Worm (Caenorhabditis elegans) whole organism, midembryonic: Measurements from ENCODE around the gene F48G7.7.

Experiments
- T22C8.4 ChIP-seq: fragments of 200-800 bp; sonication (Bioruptor generic); IDR thresholded peaks from 2 replicates; pipeline ENCODE4 v1.3.6; 2022; ENCODE audit warnings: missing genetic modification characterization, missing compliant biosample characterization
- cog-1 ChIP-seq: sonication (generic microtip); optimal IDR thresholded peaks from 2 replicates; lab custom pipeline; 2016; ENCODE audit warnings: missing genetic modification characterization, missing compliant biosample characterization
- flt-1 ChIP-seq: fragments of 200-800 bp; sonication (Bioruptor generic); IDR thresholded peaks from 2 replicates; pipeline ENCODE4 v1.3.6; 2022; ENCODE audit warnings: missing genetic modification characterization, missing compliant biosample characterization
- klf-2 ChIP-seq: fragments of 200-800 bp; sonication (Bioruptor generic); conservative IDR thresholded peaks from 2 replicates; pipeline ENCODE4 v1.3.6; 2022; ENCODE audit warnings: missing genetic modification reagents, missing genetic modification characterization, missing compliant biosample characterization
- med-1 ChIP-seq: sonication (generic microtip); optimal IDR thresholded peaks from 2 replicates; lab custom pipeline; 2017; ENCODE audit warnings: missing genetic modification characterization, mild to moderate bottlenecking, missing compliant biosample characterization, antibody characterized with exemption, missing genetic modification reagents; ENCODE audit not compliant: insufficient read depth
- ref-1 ChIP-seq: fragments of 200-800 bp; sonication (Bioruptor generic); conservative IDR thresholded peaks from 2 replicates; pipeline ENCODE4 v1.3.6; 2022; ENCODE audit warnings: missing genetic modification reagents, missing genetic modification characterization, missing compliant biosample characterization
- tab-1 ChIP-seq: fragments of 200-800 bp; sonication (Bioruptor generic); IDR thresholded peaks from 2 replicates; pipeline ENCODE4 v1.3.6; 2022; ENCODE audit warnings: missing genetic modification characterization, missing compliant biosample characterization
- ztf-23 ChIP-seq: fragments of 200-800 bp; sonication (Bioruptor generic); IDR thresholded peaks from 2 replicates; pipeline ENCODE4 v1.3.6; 2022; ENCODE audit warnings: missing genetic modification reagents, missing genetic modification characterization, missing compliant biosample characterization
- ztf-29 ChIP-seq: fragments of 200-800 bp; sonication (Bioruptor generic); IDR thresholded peaks from 2 replicates; pipeline ENCODE4 v1.3.6; 2022; ENCODE audit warnings: missing genetic modification reagents, missing genetic modification characterization, missing compliant biosample characterization

F48G7.7 gene

ce11 chrV:652940-653339 is 26.7 kb upstream of the F48G7.7 start, which contains the start of gene srj-5:
Gene srj-5 (minus strand): TSS chrV:653040.
- TF ChIP-seq klf-2 (GFP tag; lab: Robert Waterston, UW) (no peak), cog-1 (tag; lab: Kevin White, UChicago) (no peak), flt-1 (GFP tag; lab: Robert Waterston, UW) (no peak), ztf-23 (GFP tag; lab: Robert Waterston, UW) (no peak), ztf-29 (GFP tag; lab: Robert Waterston, UW) (no peak), med-1 (GFP tag; lab: Kevin White, UChicago) (no peak), tab-1 (GFP tag; lab: Robert Waterston, UW) (no peak), ref-1 (no peak), T22C8.4 (GFP tag; lab: Robert Waterston, UW) (no peak)

DNA sequence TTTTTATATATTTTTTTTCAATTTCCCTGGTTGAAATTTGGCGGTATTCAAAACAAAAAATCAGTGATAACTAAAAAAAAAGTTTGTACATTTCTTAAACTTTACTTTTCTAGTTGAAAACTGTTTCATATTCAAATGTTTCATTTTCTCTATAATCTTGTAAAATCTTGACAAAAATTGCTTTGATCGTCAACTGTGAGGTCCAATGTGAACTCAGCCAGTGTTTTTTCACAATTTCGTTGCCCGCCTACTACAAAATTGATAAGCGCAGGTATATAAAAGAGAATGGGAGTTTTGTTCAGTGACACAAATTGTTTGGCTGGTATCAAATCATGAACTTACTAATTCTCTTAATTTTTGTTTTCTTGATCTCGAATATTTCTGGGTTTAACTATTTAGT is 20.7 kb upstream of the F48G7.7 start, which contains the start of gene ugt-42:
ugt-42 (plus strand) TSS at position 301 of the 400 bp plus-strand sequence.
- no peak for TF ChIP-seq T22C8.4 (GFP tag; lab: Robert Waterston, UW)
- TF ChIP-seq ztf-23 (GFP tag; lab: Robert Waterston, UW), result no peak
- TF ChIP-seq ref-1, result no peak
- TF ChIP-seq tab-1 (GFP tag; lab: Robert Waterston, UW), result no peak
- no peak for TF ChIP-seq med-1 (GFP tag; lab: Kevin White, UChicago)

DNA sequence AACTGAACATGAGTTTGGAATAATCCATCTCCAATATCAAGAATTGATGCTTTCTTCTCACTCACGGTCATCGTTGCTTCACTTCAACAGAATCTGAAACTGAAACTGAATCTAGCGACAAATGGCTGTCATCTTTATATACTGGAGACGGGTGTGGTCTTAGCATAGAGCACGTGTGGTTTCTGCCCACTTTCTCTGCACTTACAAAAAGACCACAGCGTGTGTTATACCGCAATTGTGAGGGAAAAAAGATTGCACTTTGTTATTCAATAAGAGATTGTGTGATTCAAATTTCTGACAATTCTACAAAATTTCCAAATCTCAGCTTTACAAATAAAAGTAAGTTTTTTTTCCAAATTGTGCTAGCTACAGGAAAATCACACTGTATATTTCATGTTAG is 19.9 kb upstream of the F48G7.7 start, which contains the start of gene F48G7.12:
F48G7.12 (minus strand) TSS at position 101 of the 400 bp plus-strand sequence.
- TF ChIP-seq tab-1 (GFP tag; lab: Robert Waterston, UW) (no peak), ztf-29 (GFP tag; lab: Robert Waterston, UW) (no peak)

DNA sequence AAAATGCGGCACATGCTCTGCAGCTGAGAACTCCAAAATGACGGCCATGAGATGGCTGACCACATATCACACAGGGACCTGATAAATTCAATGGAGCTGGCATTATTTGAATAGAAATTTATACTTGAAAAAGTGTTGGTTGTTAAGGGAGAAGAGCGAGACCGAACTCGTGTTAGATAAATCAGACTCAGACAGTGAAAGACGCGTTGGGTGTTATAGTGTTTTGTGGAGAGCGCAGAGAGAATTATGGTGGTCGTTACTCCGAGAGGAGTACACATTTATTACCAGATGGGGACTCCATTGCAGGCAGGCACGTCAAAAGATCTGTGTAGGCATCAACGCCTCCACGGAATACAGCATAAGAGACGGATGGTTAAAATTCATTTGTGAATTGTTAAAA is 16.5 kb upstream of the F48G7.7 start, which contains the start of gene nhr-190:
nhr-190 (minus strand) TSS at position 175 of the 400 bp plus-strand sequence.
- TF ChIP-seq ztf-23 (GFP tag; lab: Robert Waterston, UW) (no peak), tab-1 (GFP tag; lab: Robert Waterston, UW) (no peak), flt-1 (GFP tag; lab: Robert Waterston, UW) (no peak), med-1 (GFP tag; lab: Kevin White, UChicago) (no peak), T22C8.4 (GFP tag; lab: Robert Waterston, UW) (no peak), ztf-29 (GFP tag; lab: Robert Waterston, UW) (no peak), cog-1 (tag; lab: Kevin White, UChicago) (no peak), ref-1 (no peak), klf-2 (GFP tag; lab: Robert Waterston, UW) (no peak)

- TF ChIP-seq klf-2 (GFP tag; lab: Robert Waterston, UW) (no peak), T22C8.4 (GFP tag; lab: Robert Waterston, UW) (no peak), med-1 (GFP tag; lab: Kevin White, UChicago) (no peak), tab-1 (GFP tag; lab: Robert Waterston, UW) (no peak)
These were observed 12.1 kb upstream of the F48G7.7 start, which contains the start of gene srj-37 for ce11 chrV:638328-638727. Gene srj-37 (plus strand): TSS chrV:638628.

DNA sequence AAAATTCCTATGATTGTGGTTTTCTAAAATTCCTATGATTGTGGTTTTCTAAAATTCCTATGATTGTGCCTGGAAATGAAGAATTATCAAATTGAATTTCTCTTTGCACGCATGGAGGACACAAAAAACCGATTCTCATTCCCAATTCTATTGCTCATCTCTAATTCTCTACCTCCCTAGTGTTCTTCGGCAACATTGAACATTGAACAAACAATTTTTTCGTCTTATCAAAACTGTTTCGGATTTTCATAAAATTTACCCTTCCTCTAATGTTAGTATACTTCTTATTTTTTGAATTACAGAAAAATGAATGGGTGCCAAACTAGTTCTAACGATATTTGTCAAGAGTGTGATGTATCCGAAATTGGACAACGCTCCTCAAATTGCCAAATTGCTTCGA is 10.1 kb upstream of the F48G7.7 start, which contains the start of gene pals-31:
pals-31 (plus strand) TSS at position 301 of the 400 bp plus-strand sequence.
- no peak for TF ChIP-seq ztf-29 (GFP tag; lab: Robert Waterston, UW)
- no peak for TF ChIP-seq med-1 (GFP tag; lab: Kevin White, UChicago)
- TF ChIP-seq flt-1 (GFP tag; lab: Robert Waterston, UW), result no peak
- no peak for TF ChIP-seq klf-2 (GFP tag; lab: Robert Waterston, UW)
- no peak for TF ChIP-seq tab-1 (GFP tag; lab: Robert Waterston, UW)
- no peak for TF ChIP-seq ref-1
- no peak for TF ChIP-seq cog-1 (tag; lab: Kevin White, UChicago)
- TF ChIP-seq ztf-23 (GFP tag; lab: Robert Waterston, UW), result no peak
- TF ChIP-seq T22C8.4 (GFP tag; lab: Robert Waterston, UW), result no peak

- no peak for TF ChIP-seq ztf-23 (GFP tag; lab: Robert Waterston, UW)
- TF ChIP-seq flt-1 (GFP tag; lab: Robert Waterston, UW), result no peak
- TF ChIP-seq T22C8.4 (GFP tag; lab: Robert Waterston, UW), result no peak
These were observed 9.4 kb upstream of the F48G7.7 start for ce11 chrV:635630-636029.

ce11 chrV:634855-635254 is 8.6 kb upstream of the F48G7.7 start, which contains the start of gene F48G7.10:
Gene F48G7.10 (minus strand): TSS chrV:634955.
- TF ChIP-seq cog-1 (tag; lab: Kevin White, UChicago) (no peak), tab-1 (GFP tag; lab: Robert Waterston, UW) (no peak), ztf-23 (GFP tag; lab: Robert Waterston, UW) (no peak), med-1 (GFP tag; lab: Kevin White, UChicago) (no peak), klf-2 (GFP tag; lab: Robert Waterston, UW) (no peak), T22C8.4 (GFP tag; lab: Robert Waterston, UW) (no peak), flt-1 (GFP tag; lab: Robert Waterston, UW) (no peak), ref-1 (no peak), ztf-29 (GFP tag; lab: Robert Waterston, UW) (no peak)

- no peak for TF ChIP-seq klf-2 (GFP tag; lab: Robert Waterston, UW)
- TF ChIP-seq ztf-23 (GFP tag; lab: Robert Waterston, UW), result no peak
- TF ChIP-seq ztf-29 (GFP tag; lab: Robert Waterston, UW), result no peak
- no peak for TF ChIP-seq tab-1 (GFP tag; lab: Robert Waterston, UW)
- no peak for TF ChIP-seq cog-1 (tag; lab: Kevin White, UChicago)
- no peak for TF ChIP-seq T22C8.4 (GFP tag; lab: Robert Waterston, UW)
- TF ChIP-seq ref-1, result no peak
- no peak for TF ChIP-seq med-1 (GFP tag; lab: Kevin White, UChicago)
- no peak for TF ChIP-seq flt-1 (GFP tag; lab: Robert Waterston, UW)
These were observed 5.6 kb upstream of the F48G7.7 start for ce11 chrV:631832-632231.

- TF ChIP-seq flt-1 (GFP tag; lab: Robert Waterston, UW), result no peak
- TF ChIP-seq tab-1 (GFP tag; lab: Robert Waterston, UW), result no peak
- TF ChIP-seq T22C8.4 (GFP tag; lab: Robert Waterston, UW), result no peak
- no peak for TF ChIP-seq ref-1
- TF ChIP-seq med-1 (GFP tag; lab: Kevin White, UChicago), result no peak
- TF ChIP-seq ztf-23 (GFP tag; lab: Robert Waterston, UW), result no peak
- TF ChIP-seq klf-2 (GFP tag; lab: Robert Waterston, UW), result no peak
- TF ChIP-seq cog-1 (tag; lab: Kevin White, UChicago), result no peak
These were observed 2.3 kb upstream of the F48G7.7 start, which contains the start of gene F48G7.9 for ce11 chrV:628527-628926. Gene F48G7.9 (minus strand): TSS chrV:628627.
